Worm (Caenorhabditis elegans): ENCODE measurements around the gene ZK899.7.

ZK899.7 gene

DNA sequence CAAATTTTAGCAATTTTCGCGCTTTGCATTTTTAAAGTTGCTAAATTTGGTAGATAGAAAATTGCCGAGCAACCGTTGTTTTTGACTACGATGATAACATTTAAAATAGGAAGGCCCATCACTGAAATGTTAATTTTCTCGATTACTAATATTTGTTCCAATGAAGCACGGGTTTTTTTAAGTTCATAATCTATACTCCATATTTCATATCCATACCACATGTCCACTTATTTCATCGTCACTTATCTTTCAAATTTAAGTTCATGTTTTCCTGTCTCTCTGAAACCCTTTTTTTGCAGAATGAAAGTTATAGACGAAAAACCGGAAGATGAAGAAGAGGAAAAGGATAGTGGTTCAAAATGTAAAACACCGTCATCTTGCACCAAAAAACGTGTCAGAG lies 22.9 kb upstream of the ZK899.7 start, which contains the start of gene gap-2:
TSS of gene gap-2 (plus strand) at position 301 of the 400 bp plus-strand sequence.
- no peak for TF ChIP-seq ZK546.5 (tag; optimal IDR thresholded peaks at IDR 0.05)

DNA sequence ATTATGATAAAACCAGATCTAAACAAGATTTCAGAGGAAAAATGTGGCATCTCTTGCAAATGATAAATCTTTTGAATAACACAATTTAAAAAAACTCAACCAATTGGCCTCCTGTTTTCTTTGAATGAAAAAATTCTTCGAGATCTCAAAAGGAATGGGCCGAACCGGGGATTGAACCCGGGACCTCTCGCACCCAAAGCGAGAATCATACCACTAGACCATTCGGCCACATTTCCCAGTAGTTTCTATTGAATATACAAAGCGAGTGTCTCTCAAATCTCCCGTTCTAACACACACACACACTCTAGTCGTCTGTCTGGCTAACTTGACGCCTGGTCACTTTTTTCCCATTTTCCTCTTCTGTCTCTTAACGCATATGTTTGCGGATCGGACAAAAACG lies 18.3 kb upstream of the ZK899.7 start:
- peak; percentile 44 for TF ChIP-seq ceh-28 (tag; optimal IDR thresholded peaks at IDR 0.05)
- TF ChIP-seq R02D3.7 (tag; optimal IDR thresholded peaks at IDR 0.05) = peak; percentile 25
- no peak for TF ChIP-seq nhr-76 (tag; optimal IDR thresholded peaks at IDR 0.05)
- no peak for TF ChIP-seq aly-2 (tag; optimal IDR thresholded peaks at IDR 0.05)
- TF ChIP-seq egl-27 (tag; optimal IDR thresholded peaks at IDR 0.05) = peak; percentile 66
- no peak for TF ChIP-seq ceh-16 (tag; optimal IDR thresholded peaks at IDR 0.05)
- no peak for TF ChIP-seq mml-1 (tag; optimal IDR thresholded peaks at IDR 0.05)
- TF ChIP-seq fkh-10 (GFP tag; optimal IDR thresholded peaks at IDR 0.05) = no peak
- peak; percentile 94 for TF ChIP-seq hmg-11 (tag; optimal IDR thresholded peaks at IDR 0.05)
- TF ChIP-seq eor-1 (tag; optimal IDR thresholded peaks at IDR 0.05) = peak in 1 of 2 experiments; percentile 66
- peak; percentile 78 for TF ChIP-seq egl-5 (tag; optimal IDR thresholded peaks at IDR 0.05)
- no peak for TF ChIP-seq mdl-1 (tag; optimal IDR thresholded peaks at IDR 0.05)
- peak; percentile 59 for TF ChIP-seq jun-1 (tag; optimal IDR thresholded peaks at IDR 0.05)
- TF ChIP-seq ztf-11 (tag; optimal IDR thresholded peaks at IDR 0.05) = no peak
- peak; percentile 41 for TF ChIP-seq nhr-77 (tag; optimal IDR thresholded peaks at IDR 0.05)
- TF ChIP-seq skn-1 (tag; optimal IDR thresholded peaks at IDR 0.05) = peak; percentile 17
- TF ChIP-seq unc-39 (tag; optimal IDR thresholded peaks at IDR 0.05) = no peak
- no peak for TF ChIP-seq nhr-67 (tag; optimal IDR thresholded peaks at IDR 0.05)
- TF ChIP-seq pqm-1 (tag; optimal IDR thresholded peaks at IDR 0.05) = no peak
- TF ChIP-seq pha-4 (tag; optimal IDR thresholded peaks at IDR 0.05) = peak; percentile 60
- no peak for TF ChIP-seq ceh-9 (tag; optimal IDR thresholded peaks at IDR 0.05)
- TF ChIP-seq elt-3 (tag; optimal IDR thresholded peaks at IDR 0.05) = no peak
- peak; percentile 18 for TF ChIP-seq lin-15B (tag; optimal IDR thresholded peaks at IDR 0.05)
- no peak for TF ChIP-seq fkh-2 (tag; optimal IDR thresholded peaks at IDR 0.05)
- TF ChIP-seq snpc-4 (tag; optimal IDR thresholded peaks at IDR 0.05) = peak; percentile 25
- peak; percentile 77 for TF ChIP-seq tbx-2 (tag; optimal IDR thresholded peaks at IDR 0.05)
- peak; percentile 41 for TF ChIP-seq nfya-1 (tag; optimal IDR thresholded peaks at IDR 0.05; ENCODE audit: insufficient read depth)
- no peak for TF ChIP-seq nhr-11 (tag; optimal IDR thresholded peaks at IDR 0.05)
- no peak for TF ChIP-seq unc-62 (GFP tag; optimal IDR thresholded peaks at IDR 0.05)
- no peak for TF ChIP-seq ama-1 (optimal IDR thresholded peaks at IDR 0.05)
- no peak for TF ChIP-seq ZK546.5 (tag; optimal IDR thresholded peaks at IDR 0.05)
- no peak for TF ChIP-seq sea-2 (GFP tag; optimal IDR thresholded peaks at IDR 0.05)
- peak; percentile 45 for TF ChIP-seq nhr-25 (tag; optimal IDR thresholded peaks at IDR 0.05)
- TF ChIP-seq nhr-237 (tag; optimal IDR thresholded peaks at IDR 0.05) = no peak
- no peak for TF ChIP-seq daf-12 (tag; optimal IDR thresholded peaks at IDR 0.05)
- TF ChIP-seq nhr-28 (tag; optimal IDR thresholded peaks at IDR 0.05) = no peak
- TF ChIP-seq nhr-23 (tag; optimal IDR thresholded peaks at IDR 0.05) = peak; percentile 55
- TF ChIP-seq elt-1 (tag; optimal IDR thresholded peaks at IDR 0.05) = peak; percentile 21
- TF ChIP-seq lin-39 (tag; optimal IDR thresholded peaks at IDR 0.05) = peak; percentile 40
- no peak for TF ChIP-seq nhr-12 (tag; optimal IDR thresholded peaks at IDR 0.05)
- no peak for TF ChIP-seq zag-1 (tag; optimal IDR thresholded peaks at IDR 0.05)
- TF ChIP-seq lsy-12 (tag; optimal IDR thresholded peaks at IDR 0.05) = peak; percentile 76
- peak; percentile 27 for TF ChIP-seq fos-1 (tag; optimal IDR thresholded peaks at IDR 0.05)
- TF ChIP-seq ceh-82 (tag; optimal IDR thresholded peaks at IDR 0.05) = peak; percentile 55
- peak; percentile 91 for TF ChIP-seq nhr-43 (tag; optimal IDR thresholded peaks at IDR 0.05; ENCODE audit: poor library complexity, severe bottlenecking)
- TF ChIP-seq ztf-4 (tag; optimal IDR thresholded peaks at IDR 0.05) = peak; percentile 19
- no peak for TF ChIP-seq elt-2 (tag; optimal IDR thresholded peaks at IDR 0.05)
